Worm (Caenorhabditis elegans) whole organism, late embryonic: ENCODE data around the gene F46F5.7.

Experiments used
- C08G9.2 ChIP-seq: sonication (generic microtip); optimal IDR thresholded peaks from 2 replicates; lab custom pipeline; 2016; ENCODE audit warnings: mild to moderate bottlenecking, missing genetic modification characterization, moderate library complexity, missing compliant biosample characterization
- C38D4.7 ChIP-seq: fragments of 200-800 bp; sonication (Bioruptor generic); optimal IDR thresholded peaks from 2 replicates; lab custom pipeline; 2018; ENCODE audit warnings: mild to moderate bottlenecking, missing genetic modification characterization, moderate library complexity, missing compliant biosample characterization
- F13H6.1 ChIP-seq: sonication (generic microtip); optimal IDR thresholded peaks from 2 replicates; lab custom pipeline; 2016; ENCODE audit warnings: missing genetic modification characterization, missing compliant biosample characterization
- K02D7.2 ChIP-seq: sonication (generic microtip); optimal IDR thresholded peaks from 2 replicates; lab custom pipeline; 2017; ENCODE audit warnings: mild to moderate bottlenecking, missing genetic modification characterization, missing compliant biosample characterization
- K09A11.1 ChIP-seq: sonication (generic microtip); optimal IDR thresholded peaks from 2 replicates; lab custom pipeline; 2017; ENCODE audit warnings: antibody characterized with exemption, mild to moderate bottlenecking, missing genetic modification characterization, missing compliant biosample characterization; ENCODE audit not compliant: insufficient read depth
- T23F11.4 ChIP-seq: fragments of 200-800 bp; sonication (Bioruptor generic); optimal IDR thresholded peaks from 2 replicates; lab custom pipeline; 2018; ENCODE audit warnings: mild to moderate bottlenecking, missing genetic modification characterization, missing compliant biosample characterization
- ahr-1 ChIP-seq: sonication (generic microtip); optimal IDR thresholded peaks from 2 replicates; lab custom pipeline; 2016; ENCODE audit warnings: missing genetic modification characterization, missing compliant biosample characterization
- ceh-14 ChIP-seq: sonication (generic microtip); optimal IDR thresholded peaks from 2 replicates; lab custom pipeline; 2016; ENCODE audit warnings: missing genotype, missing genetic modification characterization, missing compliant biosample characterization
- ceh-19 ChIP-seq: fragments of 200-800 bp; sonication (Bioruptor generic); optimal IDR thresholded peaks from 2 replicates; lab custom pipeline; 2018; ENCODE audit warnings: mild to moderate bottlenecking, missing genetic modification characterization, missing compliant biosample characterization
- ceh-2 ChIP-seq: sonication (generic microtip); optimal IDR thresholded peaks from 2 replicates; lab custom pipeline; 2016; ENCODE audit warnings: missing genotype, missing genetic modification characterization, missing compliant biosample characterization
- ceh-22 ChIP-seq: sonication (generic microtip); optimal IDR thresholded peaks from 2 replicates; lab custom pipeline; 2017; ENCODE audit warnings: missing biosample characterization, missing genetic modification characterization
- ceh-24 ChIP-seq: sonication (generic microtip); optimal IDR thresholded peaks from 2 replicates; lab custom pipeline; 2016; ENCODE audit warnings: mild to moderate bottlenecking, missing genetic modification characterization, missing compliant biosample characterization
- ceh-6 ChIP-seq: fragments of 200-800 bp; sonication (Bioruptor generic); optimal IDR thresholded peaks from 2 replicates; lab custom pipeline; 2018; ENCODE audit warnings: mild to moderate bottlenecking, missing genetic modification characterization, missing compliant biosample characterization
- ceh-9 ChIP-seq: sonication (generic microtip); optimal IDR thresholded peaks from 2 replicates; lab custom pipeline; 2016; ENCODE audit warnings: mild to moderate bottlenecking, missing genetic modification characterization, inconsistent platforms, missing compliant biosample characterization
- elt-2 ChIP-seq: sonication (generic microtip); optimal IDR thresholded peaks from 2 replicates; lab custom pipeline; 2016; ENCODE audit warnings: missing genetic modification reagents, missing genetic modification characterization, missing compliant biosample characterization
- eyg-1 ChIP-seq: sonication (generic microtip); optimal IDR thresholded peaks from 2 replicates; lab custom pipeline; 2016; ENCODE audit warnings: missing genotype, missing genetic modification characterization, missing compliant biosample characterization
- fax-1 ChIP-seq: sonication (generic microtip); optimal IDR thresholded peaks from 2 replicates; lab custom pipeline; 2016; ENCODE audit warnings: missing genotype, missing genetic modification characterization, missing compliant biosample characterization
- fkh-6 ChIP-seq: sonication (generic microtip); optimal IDR thresholded peaks from 2 replicates; lab custom pipeline; 2016; ENCODE audit warnings: missing genetic modification characterization, missing compliant biosample characterization
- gmeb-2 ChIP-seq: sonication (generic microtip); optimal IDR thresholded peaks from 2 replicates; lab custom pipeline; 2016; ENCODE audit warnings: missing genetic modification characterization, inconsistent platforms, missing compliant biosample characterization
- hlh-15 ChIP-seq: sonication (generic microtip); optimal IDR thresholded peaks from 2 replicates; lab custom pipeline; 2016; ENCODE audit warnings: missing genetic modification characterization, missing compliant biosample characterization
- hlh-8 ChIP-seq: sonication (generic microtip); optimal IDR thresholded peaks from 2 replicates; lab custom pipeline; 2016; ENCODE audit warnings: missing genotype, missing genetic modification characterization, missing compliant biosample characterization
- lin-11 ChIP-seq: fragments of 200-800 bp; sonication (Bioruptor generic); optimal IDR thresholded peaks from 2 replicates; lab custom pipeline; 2018; ENCODE audit warnings: mild to moderate bottlenecking, missing genetic modification characterization, missing compliant biosample characterization
- nfya-1 ChIP-seq: sonication (generic microtip); optimal IDR thresholded peaks from 2 replicates; lab custom pipeline; 2017; ENCODE audit warnings: missing genetic modification characterization, mild to moderate bottlenecking, missing compliant biosample characterization, antibody characterized with exemption, moderate library complexity
- npax-4 ChIP-seq: sonication (generic microtip); optimal IDR thresholded peaks from 2 replicates; lab custom pipeline; 2016; ENCODE audit warnings: missing genetic modification characterization, missing compliant biosample characterization
- pag-3 ChIP-seq: sonication (generic microtip); optimal IDR thresholded peaks from 2 replicates; lab custom pipeline; 2016; ENCODE audit warnings: missing compliant biosample characterization, missing genetic modification characterization, borderline replicate concordance
- pax-1 ChIP-seq: fragments of 150-350 bp; optimal IDR thresholded peaks from 2 replicates; lab custom pipeline; 2014; ENCODE audit warnings: missing biosample characterization, missing genetic modification characterization
- pha-2 ChIP-seq: sonication (generic microtip); optimal IDR thresholded peaks from 2 replicates; lab custom pipeline; 2017; ENCODE audit warnings: mild to moderate bottlenecking, missing genetic modification characterization, missing compliant biosample characterization
- pqm-1 ChIP-seq: sonication (generic microtip); optimal IDR thresholded peaks from 2 replicates; lab custom pipeline; 2016; ENCODE audit warnings: missing genetic modification characterization, missing compliant biosample characterization
- ref-2 ChIP-seq: sonication (generic microtip); optimal IDR thresholded peaks from 2 replicates; lab custom pipeline; 2016; ENCODE audit warnings: missing genetic modification characterization, missing compliant biosample characterization
- sox-2 ChIP-seq: fragments of 200-800 bp; sonication (Bioruptor generic); IDR thresholded peaks from 2 replicates; pipeline ENCODE4 v1.3.6; 2022; ENCODE audit warnings: missing genetic modification reagents, missing genetic modification characterization, missing compliant biosample characterization
- sox-4 ChIP-seq: sonication (generic microtip); optimal IDR thresholded peaks from 2 replicates; lab custom pipeline; 2017; ENCODE audit warnings: mild to moderate bottlenecking, missing genetic modification characterization, inconsistent platforms, missing compliant biosample characterization
- tbx-2 ChIP-seq: sonication (generic microtip); optimal IDR thresholded peaks from 2 replicates; lab custom pipeline; 2016; ENCODE audit warnings: missing genetic modification characterization, missing compliant biosample characterization
- tbx-7 ChIP-seq: sonication (generic microtip); optimal IDR thresholded peaks from 2 replicates; lab custom pipeline; 2016; ENCODE audit warnings: missing genotype, missing genetic modification characterization, missing compliant biosample characterization
- unc-55 ChIP-seq: sonication (generic microtip); optimal IDR thresholded peaks from 2 replicates; lab custom pipeline; 2017; ENCODE audit warnings: missing biosample characterization, missing genetic modification reagents, missing genetic modification characterization
- unc-86 ChIP-seq: sonication (generic microtip); optimal IDR thresholded peaks from 2 replicates; lab custom pipeline; 2016; ENCODE audit warnings: missing genetic modification characterization, missing compliant biosample characterization
- zip-5 ChIP-seq: sonication (generic microtip); optimal IDR thresholded peaks from 2 replicates; lab custom pipeline; 2016; ENCODE audit warnings: missing genetic modification characterization, missing compliant biosample characterization

Gene F46F5.7

ce11 chrII:808457-808856, 12.0 kb downstream of the F46F5.7 start, which contains the start of gene F46F5.11:
Gene F46F5.11, plus strand, starts transcription at chrII:808757.
- TF ChIP-seq ref-2 (tag; lab: Kevin White, UChicago) (no peak), eyg-1 (no peak), pax-1 (tag; lab: Kevin White, UChicago) (no peak), ceh-19 (GFP tag; lab: Kevin White, UChicago) (no peak), pag-3 (tag; lab: Kevin White, UChicago) (no peak), npax-4 (tag; lab: Kevin White, UChicago) (no peak), ceh-22 (no peak), unc-55 (no peak), fkh-6 (no peak), ceh-2 (tag; lab: Kevin White, UChicago) (no peak), gmeb-2 (no peak), C38D4.7 (GFP tag; lab: Kevin White, UChicago) (no peak), tbx-2 (tag; lab: Kevin White, UChicago) (no peak), ahr-1 (no peak), ceh-24 (tag; lab: Kevin White, UChicago) (no peak), hlh-8 (no peak), nfya-1 (tag; lab: Kevin White, UChicago) (no peak), ceh-14 (tag; lab: Kevin White, UChicago) (no peak)

- no peak for TF ChIP-seq fax-1 (tag; lab: Kevin White, UChicago)
- TF ChIP-seq ceh-9 (tag; lab: Kevin White, UChicago), result no peak
- no peak for TF ChIP-seq lin-11 (tag; lab: Kevin White, UChicago)
- TF ChIP-seq unc-55, result no peak
- TF ChIP-seq ceh-19 (GFP tag; lab: Kevin White, UChicago), result no peak
These were observed 17.4 kb downstream of the F46F5.7 start, which contains the start of gene F46F5.13 for ce11 chrII:803009-803408. Gene F46F5.13, plus strand, starts transcription at chrII:803309.

DNA sequence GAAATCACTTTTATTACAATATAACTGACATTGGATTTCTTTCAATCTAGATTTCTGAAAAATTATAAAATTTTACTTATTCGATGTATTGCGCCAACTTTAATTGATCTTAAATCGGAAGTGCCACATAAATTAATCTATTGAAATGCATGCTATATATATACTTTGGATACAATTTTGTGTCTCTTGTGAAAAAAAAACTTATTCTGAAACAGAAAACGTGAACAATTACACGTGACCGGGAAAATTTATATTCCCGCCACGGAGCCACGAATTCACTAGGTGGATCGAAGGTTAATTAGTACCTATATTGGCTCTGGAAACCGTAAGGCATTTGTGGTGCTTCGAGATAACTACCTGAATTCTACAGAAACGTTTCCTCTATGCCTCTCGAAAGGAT, 20.7 kb downstream of the F46F5.7 start, which contains the start of gene F46F5.14:
Gene F46F5.14 (plus strand): TSS at position 301 of the 400 bp plus-strand sequence.
- TF ChIP-seq pha-2 (tag; lab: Kevin White, UChicago) (no peak), ceh-24 (tag; lab: Kevin White, UChicago) (no peak), sox-4 (tag; lab: Kevin White, UChicago) (no peak), ceh-9 (tag; lab: Kevin White, UChicago) (no peak), pqm-1 (tag; lab: Kevin White, UChicago) (no peak), K09A11.1 (no peak), K02D7.2 (tag; lab: Kevin White, UChicago) (no peak), F13H6.1 (tag; lab: Kevin White, UChicago) (no peak), nfya-1 (tag; lab: Kevin White, UChicago) (no peak)

DNA sequence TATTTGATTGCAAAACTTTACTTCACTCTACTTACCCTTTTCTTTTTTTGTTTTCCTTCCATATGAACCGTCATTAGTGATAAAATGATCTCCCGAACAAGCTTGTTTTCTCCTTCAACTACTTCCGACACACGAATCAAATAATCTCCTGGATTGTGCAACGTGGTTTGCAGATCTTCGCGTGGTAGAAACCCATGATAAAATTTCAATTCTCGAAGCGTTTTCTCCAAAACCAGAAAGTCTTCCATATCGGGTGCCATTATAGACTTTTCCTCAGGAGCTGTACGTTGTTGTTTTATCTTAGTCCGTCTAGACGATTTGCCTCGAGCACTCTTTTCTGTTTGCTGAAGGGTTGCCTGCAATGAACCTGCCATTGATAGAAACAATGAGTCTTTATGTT, 23.0 kb downstream of the F46F5.7 start:
- TF ChIP-seq elt-2 (tag; lab: Kevin White, UChicago) (no peak), sox-2 (GFP tag; lab: Robert Waterston, UW) (no peak), C38D4.7 (GFP tag; lab: Kevin White, UChicago) (no peak), ceh-6 (GFP tag; lab: Kevin White, UChicago) (no peak), C08G9.2 (no peak)

- TF ChIP-seq pha-2 (tag; lab: Kevin White, UChicago) (no peak), unc-86 (tag; lab: Kevin White, UChicago) (no peak), F13H6.1 (tag; lab: Kevin White, UChicago) (no peak), zip-5 (tag; lab: Kevin White, UChicago) (no peak), hlh-15 (tag; lab: Kevin White, UChicago) (no peak), T23F11.4 (GFP tag; lab: Kevin White, UChicago) (no peak), tbx-7 (tag; lab: Kevin White, UChicago) (no peak), unc-55 (no peak)
- TF ChIP-seq, all 69 proteins: peak for 0
These were observed 23.5 kb downstream of the F46F5.7 start for ce11 chrII:796916-797315.
